Fruit fly (Drosophila melanogaster) whole organism, embryonic: Measurements from ENCODE around the gene JMJD5.

Source experiments
- B-H1 ChIP-seq: fragments of 200-800 bp; sonication (Bioruptor generic); IDR thresholded peaks from 3 replicates; pipeline ENCODE4 v1.3.6; 2022; ENCODE audit warnings: missing biosample characterization, missing genetic modification characterization
- CG10321 ChIP-seq: fragments of 200-800 bp; sonication (Bioruptor generic); IDR thresholded peaks from 2 replicates; pipeline ENCODE4 v1.3.6; 2022; ENCODE audit warnings: missing biosample characterization, missing genetic modification characterization
- CG10462 ChIP-seq: fragments of 200-800 bp; sonication (Bioruptor generic); optimal IDR thresholded peaks from 2 replicates; lab custom pipeline; 2016; ENCODE audit warnings: missing biosample characterization, missing genetic modification characterization
- CG10543 ChIP-seq: fragments of 200-800 bp; sonication (Bioruptor generic); optimal IDR thresholded peaks from 3 replicates; lab custom pipeline; 2017; ENCODE audit warnings: missing biosample characterization, mild to moderate bottlenecking, missing genetic modification characterization, moderate library complexity
- CG11093 ChIP-seq: fragments of 200-800 bp; sonication (Bioruptor generic); IDR thresholded peaks from 3 replicates; pipeline ENCODE4 v1.3.6; 2022; ENCODE audit warnings: missing biosample characterization, missing genetic modification characterization
- CG11504 ChIP-seq: fragments of 200-800 bp; sonication (Bioruptor generic); optimal IDR thresholded peaks from 3 replicates; lab custom pipeline; 2019; ENCODE audit warnings: missing biosample characterization, mild to moderate bottlenecking, missing genetic modification characterization, moderate library complexity
- CG13894 ChIP-seq: fragments of 200-800 bp; sonication (Bioruptor generic); optimal IDR thresholded peaks from 3 replicates; lab custom pipeline; 2018; ENCODE audit warnings: missing biosample characterization, mild to moderate bottlenecking, missing genetic modification characterization, moderate library complexity
- CG1603 ChIP-seq: fragments of 200-800 bp; sonication (Bioruptor generic); optimal IDR thresholded peaks from 2 replicates; lab custom pipeline; 2019; ENCODE audit warnings: missing biosample characterization, mild to moderate bottlenecking, missing genetic modification characterization, moderate library complexity
- CG2889 ChIP-seq: fragments of 200-800 bp; sonication (Bioruptor generic); IDR thresholded peaks from 3 replicates; pipeline ENCODE4 v1.3.6; 2022; ENCODE audit warnings: missing biosample characterization, missing genetic modification characterization
- CG32767 ChIP-seq: fragments of 200-800 bp; sonication (Bioruptor generic); IDR thresholded peaks from 2 replicates; pipeline ENCODE4 v1.3.6; 2022; ENCODE audit warnings: missing biosample characterization, missing genetic modification characterization
- CG34376 ChIP-seq: fragments of 200-800 bp; sonication (Bioruptor generic); optimal IDR thresholded peaks from 2 replicates; lab custom pipeline; 2018; ENCODE audit warnings: missing biosample characterization, mild to moderate bottlenecking, missing genetic modification characterization
- CG43689 ChIP-seq: fragments of 200-800 bp; sonication (Bioruptor generic); IDR thresholded peaks from 2 replicates; pipeline ENCODE4 v1.3.6; 2022; ENCODE audit warnings: missing biosample characterization, missing genetic modification characterization
- CG5953 ChIP-seq: fragments of 200-800 bp; sonication (Bioruptor generic); IDR thresholded peaks from 2 replicates; pipeline ENCODE4 v1.3.6; 2022; ENCODE audit warnings: missing biosample characterization, missing genetic modification characterization
- CG6854 ChIP-seq: fragments of 200-800 bp; sonication (Bioruptor generic); optimal IDR thresholded peaks from 3 replicates; lab custom pipeline; 2017; ENCODE audit warnings: missing biosample characterization, mild to moderate bottlenecking, missing genetic modification characterization
- CG7556 ChIP-seq: fragments of 200-800 bp; sonication (Bioruptor generic); optimal IDR thresholded peaks from 2 replicates; lab custom pipeline; 2017; ENCODE audit warnings: missing biosample characterization, mild to moderate bottlenecking, missing genetic modification characterization
- CG8478 ChIP-seq: fragments of >200 bp; optimal IDR thresholded peaks from 2 replicates; lab custom pipeline; 2018
- Camta ChIP-seq: fragments of 200-800 bp; sonication (Bioruptor generic); optimal IDR thresholded peaks from 2 replicates; lab custom pipeline; 2016; ENCODE audit warnings: missing biosample characterization, missing genetic modification characterization
- Doc3 ChIP-seq: fragments of 200-800 bp; sonication (Bioruptor generic); IDR thresholded peaks from 3 replicates; pipeline ENCODE4 v1.3.6; 2022; ENCODE audit warnings: missing biosample characterization, missing genetic modification characterization; ENCODE audit not compliant: partially characterized antibody
- Drgx ChIP-seq: fragments of 200-800 bp; sonication (Bioruptor generic); IDR thresholded peaks from 2 replicates; pipeline ENCODE4 v1.3.6; 2022; ENCODE audit warnings: missing biosample characterization, missing genetic modification characterization
- Ets97D ChIP-seq: fragments of 200-800 bp; sonication (Bioruptor generic); optimal IDR thresholded peaks from 3 replicates; lab custom pipeline; 2016; ENCODE audit warnings: missing biosample characterization, missing genetic modification characterization
- Fer2 ChIP-seq: fragments of 200-800 bp; sonication (Bioruptor generic); optimal IDR thresholded peaks from 2 replicates; lab custom pipeline; 2018; ENCODE audit warnings: missing biosample characterization, mild to moderate bottlenecking, missing genetic modification characterization, moderate library complexity
- Gug ChIP-seq: fragments of 200-800 bp; sonication (Bioruptor generic); IDR thresholded peaks from 4 replicates; pipeline ENCODE4 v1.3.6; 2022; ENCODE audit warnings: missing biosample characterization, missing genetic modification characterization
- HLH4C ChIP-seq: fragments of 200-800 bp; sonication (Bioruptor generic); IDR thresholded peaks from 3 replicates; pipeline ENCODE4 v1.3.6; 2022; ENCODE audit warnings: missing biosample characterization, missing genetic modification characterization; ENCODE audit not compliant: partially characterized antibody
- Hmr ChIP-seq: fragments of 200-800 bp; sonication (Bioruptor generic); optimal IDR thresholded peaks from 3 replicates; lab custom pipeline; 2017; ENCODE audit warnings: mild to moderate bottlenecking, missing biosample characterization, missing genetic modification reagents, missing genetic modification characterization
- Jarid2 ChIP-seq: fragments of 200-800 bp; sonication (Bioruptor generic); optimal IDR thresholded peaks from 3 replicates; lab custom pipeline; 2017; ENCODE audit warnings: mild to moderate bottlenecking, missing biosample characterization, missing genetic modification reagents, missing genetic modification characterization
- Kr ChIP-seq: fragments of 200-800 bp; sonication (Bioruptor generic); optimal IDR thresholded peaks from 2 replicates; lab custom pipeline; 2017; ENCODE audit warnings: missing biosample characterization, mild to moderate bottlenecking, missing genetic modification characterization
- Opbp ChIP-seq: fragments of 200-800 bp; sonication (Bioruptor generic); IDR thresholded peaks from 3 replicates; pipeline ENCODE4 v1.3.6; 2022; ENCODE audit warnings: missing biosample characterization, missing genetic modification characterization; ENCODE audit not compliant: partially characterized antibody
- Sox102F ChIP-seq: fragments of 200-800 bp; sonication (Bioruptor generic); optimal IDR thresholded peaks from 2 replicates; lab custom pipeline; 2018; ENCODE audit warnings: missing biosample characterization, mild to moderate bottlenecking, missing genetic modification characterization, moderate library complexity
- Sry-δ ChIP-seq: fragments of 200-800 bp; sonication (Bioruptor generic); optimal IDR thresholded peaks from 2 replicates; lab custom pipeline; 2016; ENCODE audit warnings: missing biosample characterization, missing genetic modification characterization
- ash1 ChIP-seq: fragments of 200-800 bp; sonication (Bioruptor generic); optimal IDR thresholded peaks from 2 replicates; lab custom pipeline; 2018; ENCODE audit warnings: missing biosample characterization, mild to moderate bottlenecking, missing genetic modification characterization
- bab2 ChIP-seq: fragments of 200-800 bp; sonication (Bioruptor generic); optimal IDR thresholded peaks from 2 replicates; lab custom pipeline; 2016; ENCODE audit warnings: missing biosample characterization, missing genetic modification characterization
- cas ChIP-seq: fragments of 200-800 bp; sonication (Bioruptor generic); IDR thresholded peaks from 2 replicates; pipeline ENCODE4 v1.3.6; 2022; ENCODE audit warnings: missing biosample characterization, missing genetic modification characterization
- chinmo ChIP-seq: fragments of 200-800 bp; sonication (Bioruptor generic); IDR thresholded peaks from 4 replicates; pipeline ENCODE4 v1.3.6; 2022; ENCODE audit warnings: missing biosample characterization, missing genetic modification characterization; ENCODE audit not compliant: partially characterized antibody
- chn ChIP-seq: fragments of 200-800 bp; sonication (Bioruptor generic); optimal IDR thresholded peaks from 2 replicates; lab custom pipeline; 2016; ENCODE audit warnings: missing biosample characterization, missing genetic modification characterization
- gfzf ChIP-seq: fragments of 200-800 bp; sonication (Bioruptor generic); optimal IDR thresholded peaks from 2 replicates; lab custom pipeline; 2016; ENCODE audit warnings: missing biosample characterization, mild to moderate bottlenecking, missing genetic modification characterization, moderate library complexity
- gsb-n ChIP-seq: fragments of 200-800 bp; sonication (Bioruptor generic); optimal IDR thresholded peaks from 3 replicates; lab custom pipeline; 2018; ENCODE audit warnings: missing biosample characterization, mild to moderate bottlenecking, missing genetic modification characterization
- kay ChIP-seq: fragments of 200-800 bp; sonication (Bioruptor generic); optimal IDR thresholded peaks from 2 replicates; lab custom pipeline; 2016; ENCODE audit warnings: missing biosample characterization, missing genetic modification characterization
- nau ChIP-seq: fragments of 200-800 bp; sonication (Bioruptor generic); optimal IDR thresholded peaks from 3 replicates; lab custom pipeline; 2017; ENCODE audit warnings: missing biosample characterization, mild to moderate bottlenecking, missing genetic modification characterization, missing genetic modification reagents
- pfk ChIP-seq: fragments of 200-800 bp; sonication (Bioruptor generic); optimal IDR thresholded peaks from 2 replicates; lab custom pipeline; 2018; ENCODE audit warnings: missing biosample characterization, mild to moderate bottlenecking, missing genetic modification characterization, moderate library complexity
- sens ChIP-seq: fragments of 200-800 bp; sonication (Bioruptor generic); peaks from one replicate; lab custom pipeline; 2016; ENCODE audit warnings: missing biosample characterization, missing genetic modification characterization
- slbo ChIP-seq: fragments of 200-800 bp; sonication (Bioruptor generic); IDR thresholded peaks from 2 replicates; pipeline ENCODE4 v1.3.6; 2022; ENCODE audit warnings: missing biosample characterization, missing genetic modification characterization
- slou ChIP-seq: fragments of 200-800 bp; sonication (Bioruptor generic); optimal IDR thresholded peaks from 3 replicates; lab custom pipeline; 2016; ENCODE audit warnings: missing biosample characterization, missing genetic modification characterization
- ssp ChIP-seq: fragments of 200-800 bp; sonication (Bioruptor generic); IDR thresholded peaks from 2 replicates; pipeline ENCODE4 v1.3.6; 2022; ENCODE audit warnings: missing biosample characterization, missing genetic modification characterization
- stc ChIP-seq: fragments of 200-800 bp; sonication (Bioruptor generic); IDR thresholded peaks from 2 replicates; pipeline ENCODE4 v1.3.6; 2022; ENCODE audit warnings: missing biosample characterization, missing genetic modification characterization
- zf30C ChIP-seq: fragments of 200-800 bp; sonication (Bioruptor generic); optimal IDR thresholded peaks from 3 replicates; lab custom pipeline; 2018; ENCODE audit warnings: missing biosample characterization, mild to moderate bottlenecking, missing genetic modification characterization

JMJD5 gene

dm6 chr3L:805642-806218 is 35.4 kb downstream of the JMJD5 start (continued):
- TF ChIP-seq HLH4C (no peak), chn (GFP tag; lab: Kevin White, UChicago) (peak; percentile 50), Hmr (GFP tag; lab: Kevin White, UChicago) (peak; percentile 17), CG7556 (GFP tag; lab: Kevin White, UChicago) (peak; percentile 57), gsb-n (peak; percentile 48), ash1 (GFP tag; lab: Kevin White, UChicago) (no peak), Kr (GFP tag; lab: Kevin White, UChicago) (peak; percentile 8), pfk (no peak), CG11504 (tag; lab: Kevin White, UChicago) (peak; percentile 75), CG13894 (tag; lab: Kevin White, UChicago) (no peak), CG2889 (GFP tag; lab: Robert Waterston, UW) (no peak), Camta (GFP tag; lab: Kevin White, UChicago) (peak; percentile 6), CG43689 (GFP tag; lab: Robert Waterston, UW) (0 out of 2 replicates have a peak, but pooled peaks have one; percentile 8), Sry-δ (GFP tag; lab: Kevin White, UChicago) (peak; percentile 5), CG8478 (no peak), CG10462 (no peak), Jarid2 (no peak), kay (GFP tag; lab: Kevin White, UChicago) (no peak), bab2 (GFP tag; lab: Kevin White, UChicago) (peak; percentile 69), slbo (GFP tag; lab: Robert Waterston, UW) (peak; percentile 39; the same call in 1 of the 2 replicates), chinmo (no peak), cas (GFP tag; lab: Robert Waterston, UW) (no peak), Ets97D (no peak), stc (GFP tag; lab: Robert Waterston, UW) (peak; percentile 66; the same call in 1 of the 2 replicates), Drgx (peak; percentile 96), CG5953 (no peak), slou (GFP tag; lab: Kevin White, UChicago) (no peak), CG32767 (GFP tag; lab: Robert Waterston, UW) (no peak), CG10543 (GFP tag; lab: Kevin White, UChicago) (no peak), CG6854 (GFP tag; lab: Kevin White, UChicago) (no peak), Opbp (GFP tag; lab: Robert Waterston, UW) (no peak), Doc3 (no peak), Gug (GFP tag; lab: Robert Waterston, UW) (no peak; the same call in 2 of the 4 replicates), CG1603 (peak; percentile 74), B-H1 (no peak; the same call in 2 of the 3 replicates), sens (peak; percentile 94), CG11093 (GFP tag; lab: Robert Waterston, UW) (no peak), Fer2 (tag; lab: Kevin White, UChicago) (no peak), gfzf (no peak), ssp (GFP tag; lab: Robert Waterston, UW) (0 out of 2 replicates have a peak, but pooled peaks have one; percentile 23), zf30C (GFP tag; lab: Kevin White, UChicago) (no peak), Sox102F (peak; percentile 54), nau (GFP tag; lab: Kevin White, UChicago) (peak; percentile 40), CG10321 (GFP tag; lab: Robert Waterston, UW) (no peak), CG34376 (GFP tag; lab: Kevin White, UChicago) (no peak)
